Fruit fly (Drosophila melanogaster): ENCODE results near the gene CG3108.

The CG3108 gene

DNA sequence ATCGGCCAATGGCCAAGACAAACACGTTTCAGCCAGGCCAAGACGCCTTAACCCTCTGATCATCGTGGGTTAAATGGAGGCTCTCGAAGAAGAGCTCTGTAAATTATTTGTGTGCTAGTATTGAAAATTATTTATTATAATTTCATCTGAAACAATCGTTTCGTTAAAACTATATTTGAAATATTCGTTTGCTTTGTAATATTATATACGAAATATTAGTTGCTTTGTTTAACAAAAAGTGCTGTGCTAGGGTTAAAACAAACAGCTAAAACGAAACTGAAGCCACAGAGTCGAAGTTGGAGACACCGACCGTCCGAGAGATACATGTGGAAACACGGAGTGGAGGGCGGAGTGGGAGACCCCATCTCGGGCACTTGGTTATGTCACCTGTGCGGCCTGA, 5.1 kb upstream of the CG3108 start (continued):
- TF ChIP-seq zf30C (GFP tag; optimal IDR thresholded peaks at IDR 0.05) (no peak), CG6254 (GFP tag; optimal IDR thresholded peaks at IDR 0.05) (no peak), lbe (GFP tag; optimal IDR thresholded peaks at IDR 0.05) (peak; percentile 68), pan (optimal IDR thresholded peaks at IDR 0.05) (no peak), pan (GFP tag; optimal IDR thresholded peaks at IDR 0.05 in 1 of 2, IDR thresholded peaks at IDR 0.05 in 1 of 2) (peak in 1 of 2 experiments; percentile 52), Hmr (GFP tag; optimal IDR thresholded peaks at IDR 0.05) (peak; percentile 4), E2f2 (GFP tag; IDR thresholded peaks at IDR 0.05) (peak; percentile 15; the same call in 1 of the 2 replicates), Dip3 (GFP tag; optimal IDR thresholded peaks at IDR 0.05) (no peak), CG10209 (GFP tag; optimal IDR thresholded peaks at IDR 0.05) (no peak), Hr78 (GFP tag; optimal IDR thresholded peaks at IDR 0.05) (no peak), CG18599 (GFP tag; optimal IDR thresholded peaks at IDR 0.05) (no peak), lmd (GFP tag; IDR thresholded peaks at IDR 0.05) (0 out of 2 replicates have a peak, but pooled peaks have one; percentile 21), GATAe (GFP tag; conservative IDR thresholded peaks at IDR 0.05) (no peak), CTCF (GFP tag; optimal IDR thresholded peaks at IDR 0.05) (no peak), Nf-YA (GFP tag; IDR thresholded peaks at IDR 0.05) (no peak), CG12769 (tag; optimal IDR thresholded peaks at IDR 0.05) (no peak), CG4328 (GFP tag; optimal IDR thresholded peaks at IDR 0.05) (no peak), CG17385 (GFP tag; optimal IDR thresholded peaks at IDR 0.05) (no peak), CG8924 (tag; optimal IDR thresholded peaks at IDR 0.05) (peak; percentile 48), CG10959 (GFP tag; IDR thresholded peaks at IDR 0.05) (no peak), CG8089 (GFP tag; optimal IDR thresholded peaks at IDR 0.05) (no peak), unpg (GFP tag; optimal IDR thresholded peaks at IDR 0.05) (no peak), NfI (GFP tag; optimal IDR thresholded peaks at IDR 0.05) (no peak), Rfx (GFP tag; IDR thresholded peaks at IDR 0.05) (0 out of 2 replicates have a peak, but pooled peaks have one; percentile 21), Sox100B (GFP tag; optimal IDR thresholded peaks at IDR 0.05) (no peak), Mes4 (GFP tag; optimal IDR thresholded peaks at IDR 0.05) (no peak), esg (GFP tag; conservative IDR thresholded peaks at IDR 0.05) (no peak), B-H1 (GFP tag; IDR thresholded peaks at IDR 0.05) (0 out of 3 replicates have a peak, but pooled peaks have one; percentile 11), pros (GFP tag; optimal IDR thresholded peaks at IDR 0.05) (peak; percentile 38), Ptx1 (GFP tag; IDR thresholded peaks at IDR 0.05) (peak; percentile 66), bsh (GFP tag; optimal IDR thresholded peaks at IDR 0.05) (peak in 1 of 2 experiments; percentile 22), CG7556 (GFP tag; optimal IDR thresholded peaks at IDR 0.05) (peak; percentile 46), Taf1 (GFP tag; IDR thresholded peaks at IDR 0.05) (no peak), Hr51 (GFP tag; optimal IDR thresholded peaks at IDR 0.05) (peak in 1 of 2 experiments; percentile 76), ems (GFP tag; optimal IDR thresholded peaks at IDR 0.05) (peak; percentile 4), CG15269 (tag; optimal IDR thresholded peaks at IDR 0.05) (peak; percentile 57), croc (GFP tag; conservative IDR thresholded peaks at IDR 0.05) (no peak), Myb (GFP tag; optimal IDR thresholded peaks at IDR 0.05) (no peak), CG12391 (tag; optimal IDR thresholded peaks at IDR 0.05) (peak; percentile 56), ci (GFP tag; IDR thresholded peaks at IDR 0.05) (peak; percentile 44; the same call in 2 of the 3 replicates), gro (GFP tag; optimal IDR thresholded peaks at IDR 0.05) (no peak), PHDP (tag; optimal IDR thresholded peaks at IDR 0.05) (peak; percentile 37), CG18262 (tag; optimal IDR thresholded peaks at IDR 0.05) (peak; percentile 58), CG14441 (GFP tag; IDR thresholded peaks at IDR 0.05) (peak; percentile 43), CG42726 (GFP tag; IDR thresholded peaks at IDR 0.05; ENCODE audit: partially characterized antibody) (no peak)

All from whole organism, embryonic.